Fruit fly (Drosophila melanogaster): ENCODE measurements around the gene sas.

dm6 chr3R:7138058-7138457 is 24.6 kb upstream of the sas start:
- TF ChIP-seq Sin3A (optimal IDR thresholded peaks at IDR 0.05) (no peak), psq (optimal IDR thresholded peaks at IDR 0.05) (no peak), h (optimal IDR thresholded peaks at IDR 0.05) (no peak), insv (optimal IDR thresholded peaks at IDR 0.05) (no peak), Myc (optimal IDR thresholded peaks at IDR 0.05) (no peak)

All from Kc167 (cell line).